Worm (Caenorhabditis elegans) whole organism, L3 larva: ENCODE data around the gene sel-8.
A peak's percentile ranks its signal among the peaks of the same experiment; 100 is the strongest.

Source experiments
- ZK546.5 ChIP-seq: sonication (generic microtip); optimal IDR thresholded peaks from 2 replicates; lab custom pipeline; 2017; ENCODE audit warnings: missing biosample characterization, missing genetic modification characterization
- ama-1 ChIP-seq: fragments of 150-350 bp; optimal IDR thresholded peaks from 2 replicates; lab custom pipeline; 2018
- ceh-16 ChIP-seq: sonication (generic microtip); optimal IDR thresholded peaks from 2 replicates; lab custom pipeline; 2017; ENCODE audit warnings: missing biosample characterization, missing genetic modification characterization
- ceh-28 ChIP-seq: fragments of 150-350 bp; optimal IDR thresholded peaks from 2 replicates; lab custom pipeline; 2014; ENCODE audit warnings: missing biosample characterization, missing genetic modification reagents, missing genetic modification characterization
- daf-12 ChIP-seq: fragments of 150-350 bp; optimal IDR thresholded peaks from 2 replicates; lab custom pipeline; 2014; ENCODE audit warnings: missing biosample characterization, missing genetic modification reagents, missing genetic modification characterization
- egl-27 ChIP-seq: sonication (generic microtip); optimal IDR thresholded peaks from 4 replicates; lab custom pipeline; 2017; ENCODE audit warnings: missing biosample characterization, missing genetic modification reagents, missing genetic modification characterization
- egl-5 ChIP-seq: fragments of 150-350 bp; optimal IDR thresholded peaks from 2 replicates; lab custom pipeline; 2017; ENCODE audit warnings: missing biosample characterization, missing genetic modification reagents, missing genetic modification characterization, inconsistent platforms
- elt-1 ChIP-seq: fragments of 150-350 bp; optimal IDR thresholded peaks from 2 replicates; lab custom pipeline; 2014; ENCODE audit warnings: missing biosample characterization, missing genetic modification characterization
- elt-2 ChIP-seq: sonication (generic microtip); optimal IDR thresholded peaks from 2 replicates; lab custom pipeline; 2016; ENCODE audit warnings: missing genetic modification reagents, mild to moderate bottlenecking, missing genetic modification characterization, missing compliant biosample characterization
- elt-3 ChIP-seq, 3 experiments: fragments of 150-350 bp in 1 of 3; sonication (generic microtip) in 2 of 3; optimal IDR thresholded peaks; 2 replicates in 2 of 3; 4 replicates in 1 of 3; lab custom pipeline; 2014 to 2017; ENCODE audit warnings: missing biosample characterization in 3 of 3, missing genetic modification characterization in 3 of 3
- eor-1 ChIP-seq, 2 experiments: fragments of 150-350 bp; optimal IDR thresholded peaks; 2 replicates each; lab custom pipeline; 2014 to 2018; ENCODE audit warnings: missing biosample characterization in 2 of 2, missing genetic modification characterization in 2 of 2
- fos-1 ChIP-seq: fragments of 150-350 bp; optimal IDR thresholded peaks from 2 replicates; lab custom pipeline; 2014; ENCODE audit warnings: missing biosample characterization, missing genetic modification characterization
- hmg-11 ChIP-seq: sonication (generic microtip); optimal IDR thresholded peaks from 2 replicates; lab custom pipeline; 2016; ENCODE audit warnings: missing genetic modification characterization, missing compliant biosample characterization
- jun-1 ChIP-seq: fragments of 150-350 bp; optimal IDR thresholded peaks from 2 replicates; lab custom pipeline; 2014; ENCODE audit warnings: missing biosample characterization, missing genetic modification reagents, missing genetic modification characterization
- lin-39 ChIP-seq: fragments of 150-350 bp; optimal IDR thresholded peaks from 2 replicates; lab custom pipeline; 2018; ENCODE audit warnings: missing biosample characterization, missing genetic modification reagents, missing genetic modification characterization
- nfya-1 ChIP-seq: sonication (generic microtip); optimal IDR thresholded peaks from 2 replicates; lab custom pipeline; 2017; ENCODE audit warnings: missing genetic modification characterization, mild to moderate bottlenecking, missing compliant biosample characterization, antibody characterized with exemption, moderate library complexity; ENCODE audit not compliant: insufficient read depth
- nhr-12 ChIP-seq: fragments of 150-350 bp; optimal IDR thresholded peaks from 2 replicates; lab custom pipeline; 2014; ENCODE audit warnings: missing biosample characterization, missing genetic modification characterization
- nhr-23 ChIP-seq: fragments of 150-350 bp; optimal IDR thresholded peaks from 2 replicates; lab custom pipeline; 2014; ENCODE audit warnings: missing biosample characterization, missing genetic modification reagents, missing genetic modification characterization
- nhr-28 ChIP-seq: fragments of 150-350 bp; optimal IDR thresholded peaks from 2 replicates; lab custom pipeline; 2014; ENCODE audit warnings: missing biosample characterization, missing genetic modification characterization
- nhr-43 ChIP-seq: sonication (generic microtip); optimal IDR thresholded peaks from 2 replicates; lab custom pipeline; 2016; ENCODE audit warnings: mild to moderate bottlenecking, missing genetic modification characterization, missing compliant biosample characterization; ENCODE audit not compliant: poor library complexity, severe bottlenecking
- nhr-67 ChIP-seq: fragments of 150-350 bp; optimal IDR thresholded peaks from 2 replicates; lab custom pipeline; 2014; ENCODE audit warnings: missing biosample characterization, missing genetic modification characterization
- nhr-76 ChIP-seq: fragments of 150-350 bp; sonication (generic microtip); optimal IDR thresholded peaks from 5 replicates; lab custom pipeline; 2014; ENCODE audit warnings: missing biosample characterization, missing genetic modification characterization
- nhr-77 ChIP-seq: fragments of 150-350 bp; optimal IDR thresholded peaks from 2 replicates; lab custom pipeline; 2014; ENCODE audit warnings: missing biosample characterization, missing genetic modification characterization
- pqm-1 ChIP-seq: fragments of 150-350 bp; optimal IDR thresholded peaks from 2 replicates; lab custom pipeline; 2017; ENCODE audit warnings: missing biosample characterization, missing genetic modification characterization, inconsistent platforms
- sea-2 ChIP-seq: fragments of 150-350 bp; sonication (generic microtip); optimal IDR thresholded peaks from 4 replicates; lab custom pipeline; 2014; ENCODE audit warnings: missing biosample characterization, missing genetic modification reagents, missing genetic modification characterization
- skn-1 ChIP-seq: fragments of 150-350 bp; optimal IDR thresholded peaks from 2 replicates; lab custom pipeline; 2014; ENCODE audit warnings: missing biosample characterization, missing genetic modification characterization
- tbx-2 ChIP-seq: sonication (generic microtip); optimal IDR thresholded peaks from 2 replicates; lab custom pipeline; 2016; ENCODE audit warnings: mild to moderate bottlenecking, missing genetic modification characterization, missing compliant biosample characterization
- unc-39 ChIP-seq: sonication (generic microtip); optimal IDR thresholded peaks from 4 replicates; lab custom pipeline; 2017; ENCODE audit warnings: missing biosample characterization, missing genetic modification characterization
- unc-62 ChIP-seq: fragments of 150-350 bp; sonication (generic microtip); optimal IDR thresholded peaks from 4 replicates; lab custom pipeline; 2014; ENCODE audit warnings: missing biosample characterization, missing genetic modification reagents, missing genetic modification characterization
- zag-1 ChIP-seq: fragments of 150-350 bp; optimal IDR thresholded peaks from 2 replicates; lab custom pipeline; 2014; ENCODE audit warnings: missing biosample characterization, missing genetic modification characterization

sel-8 gene

DNA sequence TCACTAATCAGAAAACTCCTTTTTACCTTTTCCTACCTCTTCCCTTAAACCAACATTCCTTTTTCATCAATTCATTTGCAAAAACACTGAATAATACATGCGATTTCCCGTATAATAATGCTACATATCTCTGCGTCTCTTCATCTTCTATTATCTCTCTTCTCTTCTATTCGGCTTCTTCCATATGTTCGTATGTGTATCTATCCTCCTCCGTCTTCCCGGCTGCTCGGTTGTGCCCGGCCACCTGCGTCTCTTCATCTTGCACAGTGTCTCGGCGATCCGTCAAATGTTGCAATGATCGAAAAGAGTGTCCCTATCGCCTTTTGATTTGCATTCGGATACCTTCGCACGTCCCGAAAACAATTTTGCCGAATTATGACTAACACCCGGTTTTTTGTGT, 43.6 kb downstream of the sel-8 start:
- no peak for TF ChIP-seq sea-2 (GFP tag; lab: Kevin White, UChicago)
- TF ChIP-seq hmg-11 (tag; lab: Kevin White, UChicago), result peak; percentile 16

DNA sequence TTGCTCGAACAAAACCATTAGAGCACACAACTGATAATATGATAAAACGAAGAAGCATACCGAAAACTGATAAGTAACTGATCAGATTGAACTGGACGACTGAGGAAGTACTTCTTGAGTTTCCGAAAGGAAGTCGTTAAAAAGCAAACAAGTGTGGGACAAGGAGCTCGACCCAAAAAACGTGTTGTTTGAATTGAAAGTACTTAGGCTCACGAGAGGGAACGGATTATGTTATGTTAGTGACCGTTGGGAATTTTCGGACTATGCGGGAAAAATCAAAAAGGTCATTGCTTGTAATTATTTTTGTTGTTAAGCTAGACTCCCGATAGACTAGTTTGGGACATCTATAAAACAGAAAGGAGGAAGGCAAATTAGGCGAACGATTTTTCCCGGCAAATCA, 45.3 kb downstream of the sel-8 start, which contains the start of gene C48D5.3:
TSS of gene C48D5.3 (minus strand) at position 101 of the 400 bp plus-strand sequence.
- TF ChIP-seq eor-1 (tag; optimal IDR thresholded peaks at IDR 0.05; lab: Kevin White, UChicago), result no peak
- no peak for TF ChIP-seq fos-1 (tag; lab: Kevin White, UChicago)
- TF ChIP-seq ceh-16 (tag; lab: Kevin White, UChicago), result no peak
- no peak for TF ChIP-seq nfya-1
- TF ChIP-seq elt-2, result no peak
- no peak for TF ChIP-seq ZK546.5 (tag; lab: Kevin White, UChicago)
- TF ChIP-seq elt-3 (tag; optimal IDR thresholded peaks at IDR 0.05; lab: Kevin White, UChicago), result no peak
- TF ChIP-seq lin-39, result no peak
- no peak for TF ChIP-seq ceh-28 (tag; lab: Kevin White, UChicago)
- TF ChIP-seq nhr-43, result no peak
- TF ChIP-seq zag-1 (tag; lab: Kevin White, UChicago), result no peak
- TF ChIP-seq skn-1, result no peak
- TF ChIP-seq jun-1 (tag; lab: Kevin White, UChicago), result no peak
- TF ChIP-seq sea-2 (GFP tag; lab: Kevin White, UChicago), result no peak

DNA sequence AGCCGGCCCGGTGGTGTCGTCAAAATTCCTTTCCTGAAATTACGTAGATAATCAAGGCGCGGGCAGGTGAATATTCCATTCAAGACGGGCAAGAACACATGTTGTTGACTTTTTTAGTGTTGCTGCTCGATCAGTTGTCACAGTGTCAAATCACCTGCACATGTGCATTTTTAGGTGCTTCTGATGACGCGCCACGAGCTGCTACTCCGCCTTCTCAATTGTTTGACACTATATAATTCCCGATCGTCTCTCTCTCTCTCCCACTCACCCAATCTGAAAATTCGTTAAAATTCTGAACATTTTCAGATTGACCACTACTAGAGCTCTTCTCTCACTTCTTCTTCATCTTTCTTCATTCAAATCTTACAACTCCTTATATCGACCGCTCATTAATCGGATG, 53.7 kb downstream of the sel-8 start, which contains the start of gene nhr-6:
TSS of gene nhr-6 (plus strand) at position 301 of the 400 bp plus-strand sequence.
- TF ChIP-seq hmg-11 (tag; lab: Kevin White, UChicago), result no peak
- no peak for TF ChIP-seq skn-1

DNA sequence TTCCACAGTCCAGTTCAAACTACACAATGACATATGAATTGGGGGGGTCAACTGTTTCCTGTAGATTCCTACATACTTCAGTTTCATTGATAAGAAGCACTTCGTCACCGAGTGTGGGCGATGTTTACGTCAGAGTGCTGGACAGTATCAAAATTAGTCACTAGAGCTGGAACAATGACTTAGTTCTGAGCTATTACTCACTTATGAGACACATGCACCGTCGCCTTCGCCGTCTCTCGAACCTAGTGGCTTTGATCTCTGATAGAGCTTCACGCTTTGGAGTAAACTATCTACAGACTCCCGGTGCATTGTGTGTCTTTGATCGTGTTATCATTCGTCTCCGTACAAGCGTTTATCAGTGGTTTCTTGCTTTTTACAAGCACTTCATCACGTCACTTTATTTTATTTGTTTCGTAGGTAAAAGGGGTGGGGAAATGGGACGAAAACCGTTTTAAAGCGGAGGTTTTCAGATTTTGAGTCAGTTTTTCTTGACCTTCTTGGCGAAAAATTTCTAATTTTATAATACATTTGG, 55.5 kb downstream of the sel-8 start:
- TF ChIP-seq nhr-12 (tag; lab: Kevin White, UChicago) (no peak), daf-12 (tag; lab: Kevin White, UChicago) (no peak), unc-39 (tag; lab: Kevin White, UChicago) (no peak), nhr-23 (tag; lab: Kevin White, UChicago) (no peak), elt-3 (tag; optimal IDR thresholded peaks at IDR 0.05; lab: Kevin White, UChicago) (no peak), skn-1 (no peak), nhr-67 (tag; lab: Kevin White, UChicago) (no peak), elt-1 (tag; lab: Kevin White, UChicago) (no peak), pqm-1 (peak; percentile 73), tbx-2 (tag; lab: Kevin White, UChicago) (no peak), sea-2 (GFP tag; lab: Kevin White, UChicago) (no peak), egl-5 (tag; lab: Kevin White, UChicago) (no peak), egl-27 (tag; lab: Kevin White, UChicago) (no peak), unc-62 (GFP tag; lab: Kevin White, UChicago) (no peak), nhr-76 (tag; lab: Kevin White, UChicago) (no peak), elt-2 (peak; percentile 78), nhr-28 (no peak)
- TF ChIP-seq, all 47 proteins: peak for 2

DNA sequence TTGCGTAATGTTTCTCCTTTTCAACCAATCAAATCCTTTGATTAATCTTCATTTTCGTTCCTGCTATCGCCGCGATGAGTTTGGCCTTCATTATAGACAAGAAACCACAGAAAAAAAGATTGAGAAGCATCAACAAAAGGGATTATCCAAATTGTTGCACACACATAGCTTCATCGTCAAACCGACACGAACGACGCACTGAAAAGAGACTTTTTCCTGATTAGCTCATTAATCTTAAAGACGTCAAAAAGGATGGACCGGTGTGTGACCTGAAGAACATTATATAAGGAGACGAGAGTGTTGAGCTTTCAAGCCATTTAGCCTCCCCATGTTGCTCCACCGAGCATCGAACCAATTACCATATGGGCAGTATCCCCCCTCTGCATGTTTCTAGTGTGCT, 57.2 kb downstream of the sel-8 start:
- TF ChIP-seq eor-1 (tag; optimal IDR thresholded peaks at IDR 0.05; lab: Kevin White, UChicago), result no peak

DNA sequence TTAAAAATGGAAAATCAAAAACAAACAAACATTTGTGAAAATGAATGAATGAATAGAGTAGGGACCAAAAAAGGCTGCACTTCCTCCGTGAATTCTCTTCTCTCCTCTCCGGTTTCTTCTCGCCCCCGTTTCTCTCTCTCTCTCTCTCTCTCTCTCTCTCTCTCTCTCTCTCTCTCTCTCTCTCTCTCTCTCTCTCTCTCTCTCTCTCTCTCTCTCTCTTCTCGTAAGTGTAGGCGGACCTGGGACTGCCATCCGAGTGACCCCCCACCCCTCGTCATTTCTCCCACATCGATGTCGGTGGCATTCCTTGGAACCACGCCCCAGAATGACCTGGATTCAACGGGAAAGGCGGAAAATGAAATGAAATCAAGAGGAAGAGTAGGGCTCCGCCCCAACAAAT, 60.2 kb downstream of the sel-8 start:
- no peak for TF ChIP-seq daf-12 (tag; lab: Kevin White, UChicago)
- peak; percentile 0 for TF ChIP-seq nfya-1
- no peak for TF ChIP-seq elt-1 (tag; lab: Kevin White, UChicago)
- TF ChIP-seq tbx-2 (tag; lab: Kevin White, UChicago), result no peak

DNA sequence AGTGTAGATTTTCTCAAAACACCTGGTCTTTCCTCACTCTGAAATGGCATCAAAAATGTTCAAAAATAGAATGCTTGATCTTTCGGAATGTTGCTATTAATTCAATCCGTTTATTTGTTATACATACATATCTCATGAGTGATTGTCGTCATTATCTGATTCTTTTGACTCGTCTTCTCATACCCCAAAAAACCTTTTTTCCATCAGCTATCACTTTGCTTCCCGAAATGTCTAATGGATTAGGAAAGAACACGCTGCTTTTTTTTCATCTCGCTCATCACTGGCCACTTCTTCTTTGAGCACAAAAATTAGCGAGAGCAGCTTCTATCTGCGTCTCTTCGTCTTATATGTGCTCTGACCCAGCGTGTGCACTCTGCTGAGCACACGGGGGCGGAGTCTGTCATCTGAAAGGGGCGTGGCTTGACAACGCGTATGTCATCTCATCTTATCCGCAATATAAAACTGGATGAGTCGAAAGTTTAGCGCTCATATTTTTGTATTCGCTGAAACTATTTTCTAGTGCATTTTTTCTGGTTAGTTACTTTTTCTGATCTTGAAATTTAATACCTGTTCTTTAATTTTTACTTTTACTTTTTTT, 62.1 kb downstream of the sel-8 start:
- TF ChIP-seq nfya-1, result peak; percentile 7
- TF ChIP-seq nhr-77 (tag; lab: Kevin White, UChicago), result no peak
- TF ChIP-seq ama-1 (lab: Kevin White, UChicago), result no peak
